Worm (Caenorhabditis elegans) whole organism, early embryonic: ENCODE results near the gene C49H3.6.

ENCODE experiments used
- B0310.2 ChIP-seq: sonication (generic microtip); optimal IDR thresholded peaks from 2 replicates; lab custom pipeline; 2016; ENCODE audit warnings: mild to moderate bottlenecking, missing genetic modification characterization, missing compliant biosample characterization
- F13C5.2 ChIP-seq: sonication (generic microtip); optimal IDR thresholded peaks from 2 replicates; lab custom pipeline; 2017; ENCODE audit warnings: mild to moderate bottlenecking, missing genetic modification characterization, inconsistent platforms, missing compliant biosample characterization
- aly-1 ChIP-seq: sonication (generic microtip); optimal IDR thresholded peaks from 2 replicates; lab custom pipeline; 2016; ENCODE audit warnings: missing genetic modification characterization, missing compliant biosample characterization
- ama-1 ChIP-seq: fragments of 150-350 bp; optimal IDR thresholded peaks from 2 replicates; lab custom pipeline; 2014
- ceh-13 ChIP-seq: fragments of 200-800 bp; sonication (Bioruptor generic); optimal IDR thresholded peaks from 2 replicates; lab custom pipeline; 2018; ENCODE audit warnings: mild to moderate bottlenecking, missing genetic modification characterization, missing compliant biosample characterization
- ceh-36 ChIP-seq: sonication (generic microtip); optimal IDR thresholded peaks from 2 replicates; lab custom pipeline; 2016; ENCODE audit warnings: missing genetic modification characterization, inconsistent platforms, missing compliant biosample characterization
- ets-7 ChIP-seq: sonication (generic microtip); optimal IDR thresholded peaks from 2 replicates; lab custom pipeline; 2016; ENCODE audit warnings: missing genotype, missing genetic modification characterization, missing compliant biosample characterization
- flt-1 ChIP-seq: fragments of 200-800 bp; sonication (Bioruptor generic); IDR thresholded peaks from 2 replicates; pipeline ENCODE4 v1.3.6; 2022; ENCODE audit warnings: missing genetic modification characterization, missing compliant biosample characterization
- hmbx-1 ChIP-seq: sonication (generic microtip); optimal IDR thresholded peaks from 2 replicates; lab custom pipeline; 2016; ENCODE audit warnings: mild to moderate bottlenecking, missing genetic modification characterization, missing compliant biosample characterization
- hmg-4 ChIP-seq: fragments of 200-800 bp; sonication (Bioruptor generic); optimal IDR thresholded peaks from 2 replicates; lab custom pipeline; 2018; ENCODE audit warnings: mild to moderate bottlenecking, missing genetic modification characterization, missing compliant biosample characterization
- hnd-1 ChIP-seq: sonication (generic microtip); optimal IDR thresholded peaks from 2 replicates; lab custom pipeline; 2016; ENCODE audit warnings: missing genetic modification characterization, missing compliant biosample characterization
- pes-1 ChIP-seq: fragments of 200-800 bp; sonication (Bioruptor generic); IDR thresholded peaks from 2 replicates; pipeline ENCODE4 v1.3.6; 2022; ENCODE audit warnings: missing genetic modification reagents, missing genetic modification characterization, missing compliant biosample characterization
- scrt-1 ChIP-seq: fragments of 200-800 bp; sonication (Bioruptor generic); IDR thresholded peaks from 2 replicates; pipeline ENCODE4 v1.3.6; 2022; ENCODE audit warnings: missing genetic modification characterization, missing compliant biosample characterization
- sea-1 ChIP-seq: fragments of 200-800 bp; sonication (Bioruptor generic); conservative IDR thresholded peaks from 2 replicates; pipeline ENCODE4 v1.3.6; 2022; ENCODE audit warnings: missing genetic modification characterization, missing compliant biosample characterization
- tbx-11 ChIP-seq: fragments of 200-800 bp; sonication (Bioruptor generic); IDR thresholded peaks from 2 replicates; pipeline ENCODE4 v1.3.6; 2022; ENCODE audit warnings: missing genetic modification characterization, missing compliant biosample characterization
- tbx-37 ChIP-seq: fragments of 200-800 bp; sonication (Bioruptor generic); conservative IDR thresholded peaks from 2 replicates; pipeline ENCODE4 v1.3.6; 2022; ENCODE audit warnings: missing genetic modification reagents, missing genetic modification characterization, missing compliant biosample characterization
- tra-4 ChIP-seq: sonication (generic microtip); optimal IDR thresholded peaks from 2 replicates; lab custom pipeline; 2017; ENCODE audit warnings: missing genetic modification characterization, missing compliant biosample characterization

Gene C49H3.6

DNA sequence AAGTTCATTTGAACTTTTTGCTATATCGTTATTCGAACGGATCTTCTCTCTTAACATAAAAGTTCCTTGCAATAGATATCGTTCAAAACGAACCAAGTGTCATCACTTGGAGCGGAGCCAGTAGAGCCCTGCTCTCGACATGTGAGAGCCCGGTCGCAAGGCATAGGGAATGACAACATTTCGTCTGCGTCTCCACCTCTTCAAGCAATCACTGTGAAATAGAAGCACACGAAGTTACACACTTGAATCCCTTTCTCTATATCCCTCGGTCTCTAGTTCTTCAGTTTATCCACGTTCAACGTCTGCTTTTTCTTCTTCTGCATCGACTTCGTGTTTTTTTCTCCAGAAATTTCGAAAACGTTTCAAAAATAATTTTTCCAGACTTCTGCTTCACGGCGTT lies at the start of gene C49H3.6:
Gene C49H3.6, plus strand, starts transcription at position 380 of the 400 bp plus-strand sequence.
- no peak for TF ChIP-seq pes-1
- no peak for TF ChIP-seq flt-1 (GFP tag; lab: Robert Waterston, UW)
- TF ChIP-seq aly-1: no peak
- no peak for TF ChIP-seq F13C5.2 (tag; lab: Kevin White, UChicago)
- no peak for TF ChIP-seq ceh-13 (GFP tag; lab: Kevin White, UChicago)

DNA sequence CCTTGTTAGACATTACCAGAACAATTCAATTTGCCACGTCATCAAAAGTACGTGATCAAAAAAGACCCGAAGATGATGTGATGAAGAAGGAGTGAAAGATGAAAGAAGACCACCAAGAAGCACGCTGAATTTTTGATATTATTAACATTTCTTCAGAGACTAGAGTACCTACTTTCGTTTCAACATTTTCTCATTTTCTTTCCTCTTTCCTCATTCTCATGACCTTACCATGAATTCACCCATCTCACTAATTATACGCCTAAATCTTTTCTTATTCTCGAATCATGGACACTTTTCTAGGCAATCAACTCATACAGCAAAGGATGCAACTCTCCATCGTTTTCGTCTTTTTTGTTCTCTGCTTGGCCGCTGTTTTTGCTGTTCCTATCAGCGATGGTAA lies 34.9 kb upstream of the C49H3.6 start, which contains the start of gene flp-10:
Gene flp-10, plus strand, starts transcription at position 301 of the 400 bp plus-strand sequence.
- no peak for TF ChIP-seq scrt-1 (GFP tag; lab: Robert Waterston, UW)
- TF ChIP-seq pes-1: no peak
- no peak for TF ChIP-seq tra-4 (tag; lab: Kevin White, UChicago)
- TF ChIP-seq ceh-36 (tag; lab: Kevin White, UChicago): no peak
- no peak for TF ChIP-seq hmbx-1
- TF ChIP-seq ets-7 (tag; lab: Kevin White, UChicago): no peak
- no peak for TF ChIP-seq sea-1
- TF ChIP-seq hmg-4 (GFP tag; lab: Kevin White, UChicago): no peak

DNA sequence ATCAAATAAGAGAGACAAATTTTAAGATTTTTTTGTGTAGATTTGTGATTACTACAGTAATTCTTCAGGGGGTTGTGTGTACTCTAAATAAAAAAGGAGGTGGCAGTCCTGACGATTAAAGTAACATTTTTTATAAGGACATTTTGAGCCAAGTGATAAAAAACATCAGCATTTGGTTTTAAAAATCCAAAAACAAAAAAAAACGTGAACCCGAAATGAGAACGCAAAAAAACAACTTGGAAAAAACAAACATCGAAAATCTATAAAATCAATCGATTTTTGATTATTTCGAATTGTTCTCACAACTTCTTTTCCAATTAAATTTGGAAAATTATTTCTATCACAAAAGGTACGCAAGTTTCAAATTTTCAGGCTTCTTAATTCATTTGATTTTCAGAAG lies 33.1 kb upstream of the C49H3.6 start, which contains the start of gene T06C10.3:
Gene T06C10.3, plus strand, starts transcription at position 301 of the 400 bp plus-strand sequence.
- no peak for TF ChIP-seq B0310.2 (tag; lab: Kevin White, UChicago)
- TF ChIP-seq hmg-4 (GFP tag; lab: Kevin White, UChicago): no peak
- TF ChIP-seq F13C5.2 (tag; lab: Kevin White, UChicago): no peak
- no peak for TF ChIP-seq ets-7 (tag; lab: Kevin White, UChicago)
- TF ChIP-seq tra-4 (tag; lab: Kevin White, UChicago): no peak
- TF ChIP-seq ceh-13 (GFP tag; lab: Kevin White, UChicago): no peak
- no peak for TF ChIP-seq tbx-11 (GFP tag; lab: Robert Waterston, UW)
- no peak for TF ChIP-seq hnd-1 (tag; lab: Kevin White, UChicago)
- TF ChIP-seq scrt-1 (GFP tag; lab: Robert Waterston, UW): no peak
- no peak for TF ChIP-seq pes-1
- TF ChIP-seq ceh-36 (tag; lab: Kevin White, UChicago): no peak
- no peak for TF ChIP-seq tbx-37 (GFP tag; lab: Robert Waterston, UW)
- TF ChIP-seq ama-1 (lab: Kevin White, UChicago): no peak

DNA sequence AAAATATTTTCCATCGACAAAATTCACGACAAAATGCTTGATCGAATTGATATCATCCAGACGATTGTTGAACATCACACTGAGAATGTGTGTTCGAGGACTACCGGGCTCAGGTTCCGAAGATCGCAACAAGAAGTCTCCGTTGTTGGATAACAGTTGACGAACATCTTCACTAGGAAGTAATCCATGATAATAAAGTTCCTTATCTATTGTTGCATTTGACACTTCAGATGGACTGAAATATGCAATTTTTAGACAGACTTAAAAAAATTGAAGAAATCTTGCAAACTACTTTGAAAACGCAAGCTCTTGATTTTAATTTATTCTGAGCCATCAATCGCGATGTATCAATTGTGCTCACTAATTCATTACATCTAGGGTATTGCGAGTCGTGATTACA lies 26.3 kb upstream of the C49H3.6 start:
- TF ChIP-seq hmbx-1 (no peak), hmg-4 (GFP tag; lab: Kevin White, UChicago) (no peak), ets-7 (tag; lab: Kevin White, UChicago) (no peak), ceh-13 (GFP tag; lab: Kevin White, UChicago) (no peak), tbx-11 (GFP tag; lab: Robert Waterston, UW) (no peak), flt-1 (GFP tag; lab: Robert Waterston, UW) (no peak), ceh-36 (tag; lab: Kevin White, UChicago) (no peak), F13C5.2 (tag; lab: Kevin White, UChicago) (no peak), scrt-1 (GFP tag; lab: Robert Waterston, UW) (no peak)

DNA sequence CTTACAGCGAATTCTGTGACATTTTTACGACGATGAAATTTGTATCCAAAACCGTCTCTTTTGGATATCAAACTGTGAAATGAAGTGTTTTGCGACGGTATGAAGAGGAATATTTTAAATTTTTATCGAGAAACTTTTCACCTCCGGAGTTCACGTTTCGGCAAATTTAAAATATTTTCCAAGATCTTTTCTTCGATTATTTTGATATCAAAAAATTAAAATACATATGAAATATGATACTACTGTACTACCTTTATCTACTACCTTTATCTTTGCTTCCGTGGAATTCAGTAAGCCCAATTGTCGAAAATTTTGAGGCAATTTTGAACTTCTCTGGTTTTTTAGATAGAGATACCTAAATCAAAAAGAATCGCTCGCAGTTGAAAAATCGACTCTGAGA lies 25.8 kb upstream of the C49H3.6 start, which contains the start of gene kin-26:
Gene kin-26, minus strand, starts transcription at position 101 of the 400 bp plus-strand sequence.
- no peak for TF ChIP-seq hmg-4 (GFP tag; lab: Kevin White, UChicago)
- TF ChIP-seq flt-1 (GFP tag; lab: Robert Waterston, UW): no peak
- no peak for TF ChIP-seq tra-4 (tag; lab: Kevin White, UChicago)
- TF ChIP-seq B0310.2 (tag; lab: Kevin White, UChicago): no peak
- TF ChIP-seq ets-7 (tag; lab: Kevin White, UChicago): no peak
- no peak for TF ChIP-seq hmbx-1
- TF ChIP-seq tbx-11 (GFP tag; lab: Robert Waterston, UW): no peak
- no peak for TF ChIP-seq ama-1 (lab: Kevin White, UChicago)
- no peak for TF ChIP-seq aly-1
- no peak for TF ChIP-seq sea-1

DNA sequence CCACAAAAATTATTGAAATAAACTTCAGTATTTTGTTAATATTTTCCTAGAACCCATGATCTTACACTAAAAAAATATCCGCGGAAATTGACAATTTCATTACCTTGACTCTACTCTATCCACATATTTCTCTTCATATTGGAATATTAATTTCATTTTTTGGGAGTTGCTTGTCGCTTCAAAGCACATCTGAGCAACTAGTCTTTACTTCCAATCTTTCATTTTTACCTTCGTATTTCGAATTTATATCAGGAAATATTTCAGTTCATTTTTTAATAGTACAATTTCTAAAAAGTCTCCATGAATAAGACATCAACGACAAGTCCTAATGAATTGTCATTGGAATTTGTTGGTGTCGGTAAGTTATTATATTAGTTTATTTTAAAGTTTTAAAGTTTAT lies 24.5 kb upstream of the C49H3.6 start, which contains the start of gene srt-73:
Gene srt-73, plus strand, starts transcription at position 301 of the 400 bp plus-strand sequence.
- TF ChIP-seq ceh-13 (GFP tag; lab: Kevin White, UChicago) (no peak), hmbx-1 (no peak), aly-1 (no peak), sea-1 (no peak), tbx-11 (GFP tag; lab: Robert Waterston, UW) (no peak), hmg-4 (GFP tag; lab: Kevin White, UChicago) (no peak), hnd-1 (tag; lab: Kevin White, UChicago) (no peak), ama-1 (lab: Kevin White, UChicago) (no peak), scrt-1 (GFP tag; lab: Robert Waterston, UW) (no peak), F13C5.2 (tag; lab: Kevin White, UChicago) (no peak), flt-1 (GFP tag; lab: Robert Waterston, UW) (no peak), ets-7 (tag; lab: Kevin White, UChicago) (no peak), pes-1 (no peak), B0310.2 (tag; lab: Kevin White, UChicago) (no peak)

DNA sequence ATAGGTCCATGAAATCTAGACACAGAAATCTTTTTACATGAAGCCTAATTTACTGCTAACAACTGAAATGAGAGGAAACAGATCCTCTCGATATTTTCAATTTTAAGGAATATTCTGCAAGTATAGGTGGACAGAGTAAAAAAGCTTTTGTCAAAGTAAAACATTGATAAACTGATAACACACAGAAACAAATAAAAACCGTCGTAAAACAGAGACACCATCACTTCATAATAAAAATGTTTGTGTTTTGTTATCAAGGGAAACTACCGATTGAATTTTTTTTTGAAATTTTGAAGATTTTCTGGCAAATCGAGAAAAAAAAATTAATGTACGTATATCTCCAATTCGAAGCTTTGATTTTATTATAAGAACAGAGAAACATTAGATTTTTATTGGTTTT lies 22.4 kb upstream of the C49H3.6 start:
- no peak for TF ChIP-seq scrt-1 (GFP tag; lab: Robert Waterston, UW)

DNA sequence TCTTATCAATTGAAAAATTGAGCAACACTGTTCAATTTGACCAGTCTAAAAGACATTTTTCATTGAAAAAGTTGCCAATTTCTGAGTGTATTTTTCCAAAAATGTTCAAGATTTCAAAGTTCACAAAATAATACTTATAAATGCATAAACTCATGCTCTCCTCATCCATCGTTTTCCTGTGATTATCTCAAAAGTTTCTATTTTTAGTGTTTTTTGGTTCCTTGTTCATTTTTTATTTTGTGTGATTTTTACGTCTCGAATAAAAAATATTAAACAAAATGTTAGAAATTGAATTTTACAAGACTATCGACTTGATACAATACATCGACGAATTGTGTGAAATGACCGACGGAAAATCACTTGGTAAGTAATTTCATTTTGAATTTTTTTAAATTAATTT lies 21.8 kb upstream of the C49H3.6 start, which contains the start of gene atic-1:
Gene atic-1, plus strand, starts transcription at position 301 of the 400 bp plus-strand sequence.
- TF ChIP-seq ama-1 (lab: Kevin White, UChicago) (no peak), scrt-1 (GFP tag; lab: Robert Waterston, UW) (no peak)
